Worm (Caenorhabditis elegans): ENCODE measurements around the gene ZC513.3.

DNA sequence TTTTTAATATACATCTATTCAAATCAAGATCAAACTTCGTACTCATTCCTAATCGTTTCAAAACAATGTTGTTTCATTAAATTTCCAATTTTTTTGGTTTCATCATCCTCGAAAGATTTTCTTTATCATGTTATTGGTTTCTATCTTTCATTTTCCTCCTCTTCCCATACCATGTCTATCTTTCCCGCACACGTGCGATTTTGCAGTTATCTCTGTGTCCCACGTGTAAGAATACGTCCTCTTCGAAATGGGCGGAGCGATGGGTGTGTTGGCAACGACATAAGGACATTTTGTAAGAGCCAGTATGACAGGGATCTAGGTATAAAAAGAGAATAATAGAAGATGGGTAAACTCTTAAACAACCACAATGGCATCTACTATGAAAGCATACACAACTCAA lies 20.5 kb upstream of the ZC513.3 start, which contains the start of gene F43H9.4:
- TF ChIP-seq T22C8.4 (GFP tag; IDR thresholded peaks at IDR 0.05), result no peak
- TF ChIP-seq ref-1 (GFP tag; conservative IDR thresholded peaks at IDR 0.05), result no peak
- TF ChIP-seq tab-1 (GFP tag; IDR thresholded peaks at IDR 0.05), result no peak
- TF ChIP-seq klf-2 (GFP tag; conservative IDR thresholded peaks at IDR 0.05), result no peak
- no peak for TF ChIP-seq flt-1 (GFP tag; IDR thresholded peaks at IDR 0.05)
- TF ChIP-seq med-1 (GFP tag; optimal IDR thresholded peaks at IDR 0.05; ENCODE audit: insufficient read depth), result no peak
- TF ChIP-seq ztf-23 (GFP tag; IDR thresholded peaks at IDR 0.05), result no peak
